Worm (Caenorhabditis elegans): ENCODE results near the gene nspe-7.

The nspe-7 gene

ce11 chrII:12626887-12627286, at the start of gene nspe-7:
TSS of gene nspe-7 (plus strand) at chrII:12627187.
- TF ChIP-seq med-1 (GFP tag; optimal IDR thresholded peaks at IDR 0.05; ENCODE audit: insufficient read depth) (no peak), ztf-23 (GFP tag; IDR thresholded peaks at IDR 0.05) (no peak), klf-2 (GFP tag; conservative IDR thresholded peaks at IDR 0.05) (no peak), cog-1 (tag; optimal IDR thresholded peaks at IDR 0.05) (no peak), tab-1 (GFP tag; IDR thresholded peaks at IDR 0.05) (no peak), ref-1 (GFP tag; conservative IDR thresholded peaks at IDR 0.05) (no peak), flt-1 (GFP tag; IDR thresholded peaks at IDR 0.05) (no peak), T22C8.4 (GFP tag; IDR thresholded peaks at IDR 0.05) (no peak), ztf-29 (GFP tag; IDR thresholded peaks at IDR 0.05) (no peak)

ce11 chrII:12577754-12578153, 49.2 kb upstream of the nspe-7 start, which contains the start of gene clec-8:
TSS of gene clec-8 (minus strand) at chrII:12578061.
- TF ChIP-seq ref-1 (GFP tag; conservative IDR thresholded peaks at IDR 0.05): no peak
- no peak for TF ChIP-seq med-1 (GFP tag; optimal IDR thresholded peaks at IDR 0.05; ENCODE audit: insufficient read depth)
- TF ChIP-seq cog-1 (tag; optimal IDR thresholded peaks at IDR 0.05): no peak
- TF ChIP-seq ztf-29 (GFP tag; IDR thresholded peaks at IDR 0.05): no peak

- TF ChIP-seq ztf-23 (GFP tag; IDR thresholded peaks at IDR 0.05): no peak
Measured at ce11 chrII:12580952-12581351, 46.0 kb upstream of the nspe-7 start, which contains the start of gene clec-4. TSS of gene clec-4 (minus strand) at chrII:12581113.

- no peak for TF ChIP-seq ztf-29 (GFP tag; IDR thresholded peaks at IDR 0.05)
- TF ChIP-seq T22C8.4 (GFP tag; IDR thresholded peaks at IDR 0.05): peak; percentile 44; the same call in 1 of the 2 replicates
Measured at ce11 chrII:12603667-12604621, 23.0 kb upstream of the nspe-7 start, which contains the start of the genes ceh-100 and lips-15. TSS of gene ceh-100 (minus strand) at chrII:12603680. TSS of gene lips-15 (plus strand) at chrII:12604386.

- TF ChIP-seq ref-1 (GFP tag; conservative IDR thresholded peaks at IDR 0.05): no peak
- no peak for TF ChIP-seq flt-1 (GFP tag; IDR thresholded peaks at IDR 0.05)
Measured at ce11 chrII:12606108-12606507, 20.9 kb upstream of the nspe-7 start.

- TF ChIP-seq cog-1 (tag; optimal IDR thresholded peaks at IDR 0.05) (no peak), tab-1 (GFP tag; IDR thresholded peaks at IDR 0.05) (no peak), ztf-23 (GFP tag; IDR thresholded peaks at IDR 0.05) (no peak), T22C8.4 (GFP tag; IDR thresholded peaks at IDR 0.05) (no peak), flt-1 (GFP tag; IDR thresholded peaks at IDR 0.05) (no peak), med-1 (GFP tag; optimal IDR thresholded peaks at IDR 0.05; ENCODE audit: insufficient read depth) (no peak), klf-2 (GFP tag; conservative IDR thresholded peaks at IDR 0.05) (no peak), ztf-29 (GFP tag; IDR thresholded peaks at IDR 0.05) (no peak), ref-1 (GFP tag; conservative IDR thresholded peaks at IDR 0.05) (no peak)
Measured at ce11 chrII:12606900-12607299, 20.1 kb upstream of the nspe-7 start, which contains the start of gene Y38E10A.8. TSS of gene Y38E10A.8 (plus strand) at chrII:12607200.

ce11 chrII:12608653-12609052, 18.3 kb upstream of the nspe-7 start, which contains the start of gene Y38E10A.9:
TSS of gene Y38E10A.9 (plus strand) at chrII:12608953.
- no peak for TF ChIP-seq klf-2 (GFP tag; conservative IDR thresholded peaks at IDR 0.05)
- TF ChIP-seq ztf-23 (GFP tag; IDR thresholded peaks at IDR 0.05): no peak
- TF ChIP-seq tab-1 (GFP tag; IDR thresholded peaks at IDR 0.05): no peak
- no peak for TF ChIP-seq ref-1 (GFP tag; conservative IDR thresholded peaks at IDR 0.05)
- no peak for TF ChIP-seq med-1 (GFP tag; optimal IDR thresholded peaks at IDR 0.05; ENCODE audit: insufficient read depth)
- TF ChIP-seq flt-1 (GFP tag; IDR thresholded peaks at IDR 0.05): no peak
- TF ChIP-seq ztf-29 (GFP tag; IDR thresholded peaks at IDR 0.05): no peak
- TF ChIP-seq T22C8.4 (GFP tag; IDR thresholded peaks at IDR 0.05): no peak
- TF ChIP-seq cog-1 (tag; optimal IDR thresholded peaks at IDR 0.05): no peak

ce11 chrII:12612218-12612617, 14.8 kb upstream of the nspe-7 start, which contains the start of gene nspe-4:
TSS of gene nspe-4 (plus strand) at chrII:12612518.
- TF ChIP-seq tab-1 (GFP tag; IDR thresholded peaks at IDR 0.05): no peak
- TF ChIP-seq ztf-29 (GFP tag; IDR thresholded peaks at IDR 0.05): no peak
- no peak for TF ChIP-seq ztf-23 (GFP tag; IDR thresholded peaks at IDR 0.05)
- no peak for TF ChIP-seq klf-2 (GFP tag; conservative IDR thresholded peaks at IDR 0.05)
- no peak for TF ChIP-seq med-1 (GFP tag; optimal IDR thresholded peaks at IDR 0.05; ENCODE audit: insufficient read depth)
- no peak for TF ChIP-seq T22C8.4 (GFP tag; IDR thresholded peaks at IDR 0.05)
- no peak for TF ChIP-seq flt-1 (GFP tag; IDR thresholded peaks at IDR 0.05)
- TF ChIP-seq cog-1 (tag; optimal IDR thresholded peaks at IDR 0.05): no peak
- no peak for TF ChIP-seq ref-1 (GFP tag; conservative IDR thresholded peaks at IDR 0.05)

- no peak for TF ChIP-seq klf-2 (GFP tag; conservative IDR thresholded peaks at IDR 0.05)
- no peak for TF ChIP-seq flt-1 (GFP tag; IDR thresholded peaks at IDR 0.05)
- no peak for TF ChIP-seq ztf-29 (GFP tag; IDR thresholded peaks at IDR 0.05)
- TF ChIP-seq ref-1 (GFP tag; conservative IDR thresholded peaks at IDR 0.05): no peak
- no peak for TF ChIP-seq cog-1 (tag; optimal IDR thresholded peaks at IDR 0.05)
- no peak for TF ChIP-seq ztf-23 (GFP tag; IDR thresholded peaks at IDR 0.05)
- TF ChIP-seq tab-1 (GFP tag; IDR thresholded peaks at IDR 0.05): no peak
- TF ChIP-seq med-1 (GFP tag; optimal IDR thresholded peaks at IDR 0.05; ENCODE audit: insufficient read depth): no peak
- TF ChIP-seq T22C8.4 (GFP tag; IDR thresholded peaks at IDR 0.05): no peak
Measured at ce11 chrII:12615413-12615812, 11.6 kb upstream of the nspe-7 start.

ce11 chrII:12616081-12616480, 10.9 kb upstream of the nspe-7 start, which contains the start of gene nspe-6:
TSS of gene nspe-6 (minus strand) at chrII:12616181.
- TF ChIP-seq ztf-23 (GFP tag; IDR thresholded peaks at IDR 0.05) (no peak), med-1 (GFP tag; optimal IDR thresholded peaks at IDR 0.05; ENCODE audit: insufficient read depth) (no peak), T22C8.4 (GFP tag; IDR thresholded peaks at IDR 0.05) (no peak), ztf-29 (GFP tag; IDR thresholded peaks at IDR 0.05) (no peak), ref-1 (GFP tag; conservative IDR thresholded peaks at IDR 0.05) (no peak), klf-2 (GFP tag; conservative IDR thresholded peaks at IDR 0.05) (no peak), flt-1 (GFP tag; IDR thresholded peaks at IDR 0.05) (no peak), cog-1 (tag; optimal IDR thresholded peaks at IDR 0.05) (no peak), tab-1 (GFP tag; IDR thresholded peaks at IDR 0.05) (no peak)

Measured in whole organism, midembryonic.